Fruit fly (Drosophila melanogaster) whole organism: ENCODE results near the gene Alg1.

Experiments
- CG8478 ChIP-seq: fragments of >200 bp; optimal IDR thresholded peaks from 2 replicates; lab custom pipeline; 2018; ENCODE audit warnings: inconsistent platforms
- Dll ChIP-seq: fragments of >200 bp; optimal IDR thresholded peaks from 2 replicates; lab custom pipeline; 2017
- EcR ChIP-seq, 2 experiments: fragments of >200 bp; optimal IDR thresholded peaks; 2 replicates each; lab custom pipeline; 2017; ENCODE audit warnings: missing biosample characterization in 2 of 2, missing genetic modification characterization in 2 of 2, missing genetic modification reagents in 2 of 2
- pan ChIP-seq: fragments of >200 bp; optimal IDR thresholded peaks from 2 replicates; lab custom pipeline; 2017
- psq ChIP-seq: fragments of >200 bp; optimal IDR thresholded peaks from 2 replicates; lab custom pipeline; 2017
- usp ChIP-seq: fragments of >200 bp; optimal IDR thresholded peaks from 2 replicates; lab custom pipeline; 2017; ENCODE audit warnings: missing biosample characterization, missing genetic modification characterization, mixed read lengths

Gene Alg1

DNA sequence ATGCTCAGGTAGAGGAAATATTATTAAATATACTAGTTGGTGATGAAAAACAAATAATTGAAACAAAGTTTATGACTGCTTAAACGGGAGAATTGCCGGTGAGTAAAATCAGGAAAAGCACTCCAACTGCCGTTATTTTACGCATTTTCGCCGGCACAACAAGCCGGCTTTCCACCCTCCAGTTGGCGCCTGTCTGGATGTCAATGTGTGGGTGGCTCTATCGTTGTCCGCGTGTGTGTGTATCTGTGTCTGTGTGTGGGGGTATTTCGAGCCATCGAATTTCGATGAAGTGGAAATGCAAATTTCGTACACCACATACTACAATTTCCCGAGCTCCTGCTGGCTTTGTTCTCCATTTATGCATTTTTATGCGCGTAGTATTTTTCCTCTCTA lies 769 bp upstream of the Alg1 start:
- TF ChIP-seq psq (lab: Kevin White, UChicago) (no peak), Dll (lab: Kevin White, UChicago) (no peak), EcR (GFP tag; optimal IDR thresholded peaks at IDR 0.05; lab: Kevin White, UChicago) (no peak), CG8478 (no peak), pan (no peak), usp (GFP tag; lab: Kevin White, UChicago) (no peak)

DNA sequence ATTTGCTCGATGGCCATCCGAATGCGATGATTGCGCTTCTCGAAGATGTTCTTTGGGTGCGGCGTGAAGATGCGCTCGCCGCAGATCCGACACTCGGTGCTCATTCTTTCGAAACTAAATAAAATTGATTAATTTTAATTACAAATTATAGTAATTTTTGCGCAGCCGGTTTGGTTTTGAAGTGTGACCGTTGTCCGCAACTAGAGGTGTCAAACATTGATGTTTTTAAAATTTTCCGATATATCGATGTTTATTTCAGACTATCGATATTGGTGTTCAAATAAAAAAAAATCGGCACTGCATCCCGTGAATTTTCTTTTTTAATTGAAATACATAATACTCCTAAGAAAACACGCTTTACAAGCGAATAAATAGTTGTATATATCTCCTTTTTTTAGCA lies 1.9 kb downstream of the Alg1 start, which contains the start of gene Odj:
Gene Odj, minus strand, starts transcription at position 209 of the 400 bp plus-strand sequence.
- no peak for TF ChIP-seq usp (GFP tag; lab: Kevin White, UChicago)
- TF ChIP-seq pan, result no peak
- no peak for TF ChIP-seq Dll (lab: Kevin White, UChicago)
- no peak for TF ChIP-seq psq (lab: Kevin White, UChicago)
- no peak for TF ChIP-seq EcR (GFP tag; optimal IDR thresholded peaks at IDR 0.05; lab: Kevin White, UChicago)
- no peak for TF ChIP-seq CG8478

DNA sequence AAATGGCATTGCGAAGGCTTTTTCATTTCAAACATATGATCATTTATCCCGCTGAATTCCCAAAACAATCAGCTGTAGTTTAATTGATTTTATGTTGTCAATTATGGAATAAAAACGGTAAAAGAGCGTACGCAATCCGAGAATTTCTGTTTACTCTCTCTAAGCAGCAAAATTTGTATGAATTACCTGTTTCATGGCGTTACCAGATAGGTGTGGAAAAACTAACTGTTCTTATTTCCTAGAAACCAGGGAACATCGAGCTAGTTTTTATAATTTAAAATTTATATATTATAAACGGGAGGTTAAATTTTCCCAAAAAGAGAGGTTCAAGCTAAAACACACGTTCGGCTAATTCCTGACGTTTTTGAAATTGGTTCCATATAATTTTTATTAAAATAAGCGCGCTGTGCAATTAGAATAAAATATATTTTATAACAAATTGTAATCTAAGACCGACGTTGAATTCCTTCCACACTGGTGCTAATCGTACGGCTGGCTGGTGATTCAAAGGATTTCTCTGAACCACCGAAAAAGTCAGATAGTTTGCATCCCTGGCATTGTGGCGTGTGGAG lies 3.8 kb downstream of the Alg1 start, which contains the start of gene CG17801:
Gene CG17801, minus strand, starts transcription at position 51 of the 572 bp plus-strand sequence.
- no peak for TF ChIP-seq CG8478
- TF ChIP-seq Dll (lab: Kevin White, UChicago), result no peak
- no peak for TF ChIP-seq EcR (GFP tag; optimal IDR thresholded peaks at IDR 0.05; lab: Kevin White, UChicago)
- no peak for TF ChIP-seq pan
- no peak for TF ChIP-seq psq (lab: Kevin White, UChicago)
- no peak for TF ChIP-seq usp (GFP tag; lab: Kevin White, UChicago)

DNA sequence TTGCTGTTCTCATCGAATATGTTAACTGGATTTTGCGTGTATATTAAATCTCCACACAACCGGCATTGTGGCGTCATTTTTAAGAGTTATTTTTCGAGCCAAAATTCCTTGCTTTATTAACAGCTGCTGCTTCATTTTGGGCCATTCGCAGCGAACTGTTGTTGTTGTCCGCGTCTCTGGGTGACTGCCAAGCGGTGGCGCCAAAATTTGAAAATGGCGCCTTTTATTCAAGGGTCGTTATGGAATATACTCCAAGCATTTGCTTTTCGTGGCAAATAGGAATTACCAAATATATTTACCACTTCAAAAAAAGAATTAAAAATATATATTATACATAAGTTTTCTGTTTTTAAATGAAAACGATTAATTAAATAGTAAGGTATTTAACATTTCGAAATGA lies 5.8 kb downstream of the Alg1 start, which contains the start of gene Nnk:
Gene Nnk, minus strand, starts transcription at position 158 of the 400 bp plus-strand sequence.
- no peak for TF ChIP-seq Dll (lab: Kevin White, UChicago)
- TF ChIP-seq usp (GFP tag; lab: Kevin White, UChicago), result no peak
- no peak for TF ChIP-seq EcR (GFP tag; optimal IDR thresholded peaks at IDR 0.05; lab: Kevin White, UChicago)

DNA sequence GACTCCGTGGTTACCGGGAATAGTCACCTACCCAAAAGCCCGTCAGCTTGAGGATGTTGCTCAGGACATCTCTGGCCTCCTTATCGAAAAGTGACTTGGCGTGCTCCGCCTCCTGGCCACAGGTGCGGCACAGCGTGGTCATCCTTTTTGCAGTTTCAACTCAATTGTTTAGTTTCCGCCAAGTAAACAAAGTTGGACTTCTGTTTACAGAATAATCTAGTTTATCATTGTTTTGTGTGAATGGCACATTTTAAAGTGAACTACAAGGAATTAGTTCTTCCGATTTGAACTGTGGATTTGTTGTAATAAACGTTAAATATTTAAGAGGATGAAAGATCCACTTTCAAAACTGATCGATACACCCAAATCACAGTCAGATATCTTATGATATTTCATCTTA lies 7.9 kb downstream of the Alg1 start, which contains the start of gene CG17806:
Gene CG17806, minus strand, starts transcription at position 236 of the 400 bp plus-strand sequence.
- TF ChIP-seq usp (GFP tag; lab: Kevin White, UChicago) (no peak), CG8478 (no peak), EcR (GFP tag; optimal IDR thresholded peaks at IDR 0.05; lab: Kevin White, UChicago) (no peak), psq (lab: Kevin White, UChicago) (no peak), Dll (lab: Kevin White, UChicago) (no peak), pan (no peak)

DNA sequence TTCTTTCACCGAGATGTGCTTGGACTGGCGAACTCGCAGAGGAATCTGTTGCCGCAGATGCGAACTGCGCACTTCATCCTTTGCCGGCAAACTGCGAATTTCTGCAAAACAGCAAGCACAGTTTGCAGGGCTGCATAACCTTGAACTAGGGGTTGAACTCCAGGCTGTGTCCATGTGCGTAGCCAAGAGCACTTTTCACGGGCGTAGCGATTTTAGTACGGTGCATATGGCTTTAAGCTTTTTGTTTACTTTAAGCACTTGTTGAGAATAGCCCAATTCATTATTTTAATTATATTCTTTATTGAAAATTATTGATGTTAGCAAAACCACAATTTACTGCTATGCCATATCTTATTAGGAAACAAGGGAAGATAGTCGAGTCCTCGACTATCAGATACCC lies 9.7 kb downstream of the Alg1 start, which contains the start of gene CG17803:
Gene CG17803, minus strand, starts transcription at position 249 of the 400 bp plus-strand sequence.
- TF ChIP-seq CG8478, result no peak
- no peak for TF ChIP-seq psq (lab: Kevin White, UChicago)
- no peak for TF ChIP-seq Dll (lab: Kevin White, UChicago)
- no peak for TF ChIP-seq EcR (GFP tag; optimal IDR thresholded peaks at IDR 0.05; lab: Kevin White, UChicago)
- no peak for TF ChIP-seq usp (GFP tag; lab: Kevin White, UChicago)
- no peak for TF ChIP-seq pan

DNA sequence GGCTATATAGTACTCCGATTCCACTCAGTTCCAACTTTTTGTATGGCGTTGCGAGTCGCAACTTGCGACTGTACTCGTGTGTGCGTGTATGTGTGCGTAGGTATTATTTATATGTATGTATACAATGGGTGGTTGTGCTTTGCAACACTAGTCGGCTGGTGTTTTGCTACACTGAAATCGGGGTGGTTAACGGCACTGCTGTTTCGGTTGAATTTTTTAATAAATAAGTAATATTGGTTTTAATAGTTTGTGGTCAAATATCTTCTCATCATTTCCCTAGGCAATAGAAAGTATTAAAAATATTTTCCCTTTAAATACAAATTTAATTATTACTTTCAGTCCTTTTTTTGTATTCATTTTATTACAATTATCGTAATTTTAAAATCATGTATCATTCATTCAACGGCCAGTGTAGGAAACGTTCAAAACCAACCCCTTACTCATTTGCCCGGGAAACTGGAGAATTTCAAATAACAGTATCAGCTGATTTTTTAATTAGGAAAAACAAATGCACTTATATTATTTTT lies 12.7 kb downstream of the Alg1 start, which contains the start of gene CG7379:
Gene CG7379, minus strand, starts transcription at position 94 of the 527 bp plus-strand sequence.
- TF ChIP-seq usp (GFP tag; lab: Kevin White, UChicago) (no peak), EcR (GFP tag; optimal IDR thresholded peaks at IDR 0.05; lab: Kevin White, UChicago) (no peak), pan (no peak), CG8478 (no peak), psq (lab: Kevin White, UChicago) (no peak), Dll (lab: Kevin White, UChicago) (no peak)

DNA sequence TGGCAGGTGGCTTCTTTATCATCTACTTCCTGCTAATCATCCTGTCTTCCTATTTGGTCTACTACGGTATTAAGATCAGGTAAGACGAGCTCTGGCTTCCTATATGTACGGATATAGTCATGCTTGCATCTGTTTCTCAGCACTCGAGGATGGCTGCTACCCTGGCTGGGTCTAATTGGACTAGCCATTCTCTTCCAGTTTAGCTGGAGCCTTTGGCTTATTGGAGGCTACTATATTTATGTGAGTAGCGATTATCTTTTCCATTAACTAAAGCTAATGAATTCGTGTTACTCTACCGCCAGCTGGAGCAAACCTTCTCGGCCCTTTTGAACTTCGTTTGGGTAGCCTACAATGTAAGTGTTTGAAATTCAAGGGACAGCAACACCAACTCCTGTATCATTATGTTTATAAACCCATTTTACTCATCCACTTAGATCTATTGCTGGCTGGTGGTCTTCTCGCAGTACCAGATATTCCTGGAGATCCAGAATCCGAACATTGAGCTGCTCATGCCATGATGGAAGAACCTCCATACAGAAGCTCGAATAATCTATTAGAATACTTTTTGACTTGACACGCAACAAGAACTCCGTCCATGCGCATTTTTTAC lies 15.3 kb downstream of the Alg1 start:
- TF ChIP-seq pan (no peak), EcR (GFP tag; optimal IDR thresholded peaks at IDR 0.05; lab: Kevin White, UChicago) (no peak), psq (lab: Kevin White, UChicago) (no peak), Dll (lab: Kevin White, UChicago) (no peak), usp (GFP tag; lab: Kevin White, UChicago) (no peak), CG8478 (no peak)

DNA sequence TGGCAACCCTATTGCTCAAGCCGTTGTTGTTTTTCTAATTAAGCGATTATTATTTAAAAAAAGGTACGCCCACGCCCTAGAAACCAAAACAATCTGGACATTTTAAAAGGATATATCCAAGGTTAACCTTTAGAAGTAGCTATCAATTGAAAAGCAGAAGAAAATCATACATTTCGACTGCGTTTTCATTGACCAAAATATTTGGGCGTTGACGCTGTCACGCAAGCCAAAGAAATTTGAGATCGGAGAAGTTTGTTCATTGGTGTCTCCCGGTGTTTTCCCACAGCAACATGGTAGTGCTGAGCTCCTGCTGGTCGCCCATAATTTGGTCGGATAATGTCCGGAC lies 15.9 kb downstream of the Alg1 start, which contains the start of gene pasi1:
Gene pasi1, plus strand, starts transcription at position 1 of the 346 bp plus-strand sequence.
- TF ChIP-seq CG8478 (no peak), usp (GFP tag; lab: Kevin White, UChicago) (no peak), EcR (GFP tag; optimal IDR thresholded peaks at IDR 0.05; lab: Kevin White, UChicago) (no peak), pan (no peak), Dll (lab: Kevin White, UChicago) (no peak), psq (lab: Kevin White, UChicago) (no peak)

DNA sequence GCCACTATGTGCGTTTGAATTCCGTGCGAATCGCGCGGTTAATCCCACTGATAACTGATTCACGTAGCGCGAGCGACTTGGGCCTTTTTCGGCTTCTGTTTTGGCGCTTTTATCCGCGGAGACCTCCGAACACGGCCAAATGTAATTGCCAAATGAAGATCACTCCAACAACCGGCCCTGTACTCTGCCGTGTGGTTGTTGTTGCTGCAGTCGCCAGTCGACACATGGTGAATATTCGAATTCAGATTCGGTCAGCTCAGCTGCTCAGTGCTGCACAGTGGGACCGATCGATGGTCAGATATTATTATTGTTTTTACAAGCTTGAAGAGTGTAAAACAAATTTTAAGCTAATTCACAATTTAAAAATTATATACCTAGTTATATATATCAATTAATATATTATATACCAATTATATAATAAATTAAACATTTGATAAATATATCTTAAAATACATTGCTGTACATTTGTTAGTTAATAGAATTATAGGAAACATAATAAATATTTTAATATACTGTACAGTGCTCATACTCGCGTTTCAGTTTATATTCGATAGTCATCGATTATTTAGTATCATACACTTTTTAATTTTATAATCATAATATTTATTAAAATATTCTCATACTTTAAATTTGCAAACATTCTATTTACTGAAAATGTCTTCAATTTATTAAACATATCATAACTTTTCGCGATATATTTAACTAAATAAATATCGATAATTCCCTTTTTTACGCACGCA lies 16.4 kb downstream of the Alg1 start, which contains the start of gene CG43102:
Gene CG43102, minus strand, starts transcription at position 156 of the 740 bp plus-strand sequence.
- no peak for TF ChIP-seq CG8478
- TF ChIP-seq pan, result no peak
- TF ChIP-seq psq (lab: Kevin White, UChicago), result no peak
- no peak for TF ChIP-seq usp (GFP tag; lab: Kevin White, UChicago)
- TF ChIP-seq EcR (GFP tag; optimal IDR thresholded peaks at IDR 0.05; lab: Kevin White, UChicago), result no peak
- no peak for TF ChIP-seq Dll (lab: Kevin White, UChicago)

DNA sequence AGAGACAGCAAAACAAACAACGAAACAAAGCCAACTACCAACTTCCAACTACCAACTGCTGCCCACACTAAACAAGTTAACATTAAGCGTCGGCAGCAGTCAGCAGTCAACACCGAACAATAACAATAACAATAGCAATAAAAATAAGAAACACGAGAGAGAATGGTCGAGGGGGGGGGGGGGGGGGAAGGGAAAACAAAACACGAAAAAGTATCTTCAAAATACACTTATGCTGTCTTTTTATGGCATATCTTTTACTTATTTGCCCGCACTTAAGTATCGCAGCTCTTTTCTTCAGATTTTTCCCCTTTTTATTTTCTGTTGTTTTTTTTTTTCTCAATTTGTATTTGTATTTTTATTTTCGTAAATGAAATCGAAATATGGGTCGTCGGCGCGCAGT lies 17.6 kb downstream of the Alg1 start:
- TF ChIP-seq psq (lab: Kevin White, UChicago), result no peak
- TF ChIP-seq usp (GFP tag; lab: Kevin White, UChicago), result no peak
- no peak for TF ChIP-seq CG8478
- no peak for TF ChIP-seq Dll (lab: Kevin White, UChicago)
